Worm (Caenorhabditis elegans) whole organism, L1 larva: Measurements from ENCODE around the gene F01F1.14.

Experiments used
- Y116A8C.19 ChIP-seq: sonication (generic microtip); optimal IDR thresholded peaks from 2 replicates; lab custom pipeline; 2016; ENCODE audit warnings: missing compliant biosample characterization, missing genetic modification characterization, borderline replicate concordance
- elt-3 ChIP-seq, 6 experiments: fragments of 150-350 bp in 1 of 6; sonication (generic microtip); optimal IDR thresholded peaks; 2 replicates each; lab custom pipeline; 2017 to 2018; ENCODE audit warnings: missing biosample characterization in 6 of 6, missing genetic modification characterization in 6 of 6, inconsistent platforms in 1 of 6
- jun-1 ChIP-seq: fragments of 150-350 bp; optimal IDR thresholded peaks from 2 replicates; lab custom pipeline; 2014; ENCODE audit warnings: missing biosample characterization, missing genetic modification reagents, missing genetic modification characterization
- nhr-237 ChIP-seq: fragments of 150-350 bp; optimal IDR thresholded peaks from 2 replicates; lab custom pipeline; 2014; ENCODE audit warnings: missing biosample characterization, missing genetic modification characterization
- nhr-77 ChIP-seq: fragments of 150-350 bp; optimal IDR thresholded peaks from 2 replicates; lab custom pipeline; 2014; ENCODE audit warnings: missing biosample characterization, missing genetic modification characterization
- pqm-1 ChIP-seq: sonication (generic microtip); optimal IDR thresholded peaks from 3 replicates; lab custom pipeline; 2017; ENCODE audit warnings: missing biosample characterization, missing genetic modification characterization
- ztf-11 ChIP-seq, 2 experiments: sonication (generic microtip); optimal IDR thresholded peaks; 2 replicates each; lab custom pipeline; 2016 to 2017; ENCODE audit warnings: missing genetic modification characterization in 2 of 2, missing biosample characterization in 1 of 2, missing compliant biosample characterization in 1 of 2

ce11 chrIII:5892909-5893308 is 10.2 kb upstream of the F01F1.14 start:
- TF ChIP-seq nhr-237 (tag; lab: Kevin White, UChicago), result no peak
- TF ChIP-seq nhr-77, result peak; percentile 41
- no peak for TF ChIP-seq jun-1 (tag; lab: Kevin White, UChicago)
- no peak for TF ChIP-seq pqm-1 (tag; lab: Kevin White, UChicago)
- TF ChIP-seq Y116A8C.19 (tag; lab: Kevin White, UChicago), result no peak
- no peak for TF ChIP-seq ztf-11 (tag; optimal IDR thresholded peaks at IDR 0.05; lab: Kevin White, UChicago)
- TF ChIP-seq elt-3 (tag; optimal IDR thresholded peaks at IDR 0.05; lab: Kevin White, UChicago), result no peak
